Worm (Caenorhabditis elegans): Measurements from ENCODE around the gene srbc-25.

The srbc-25 gene

DNA sequence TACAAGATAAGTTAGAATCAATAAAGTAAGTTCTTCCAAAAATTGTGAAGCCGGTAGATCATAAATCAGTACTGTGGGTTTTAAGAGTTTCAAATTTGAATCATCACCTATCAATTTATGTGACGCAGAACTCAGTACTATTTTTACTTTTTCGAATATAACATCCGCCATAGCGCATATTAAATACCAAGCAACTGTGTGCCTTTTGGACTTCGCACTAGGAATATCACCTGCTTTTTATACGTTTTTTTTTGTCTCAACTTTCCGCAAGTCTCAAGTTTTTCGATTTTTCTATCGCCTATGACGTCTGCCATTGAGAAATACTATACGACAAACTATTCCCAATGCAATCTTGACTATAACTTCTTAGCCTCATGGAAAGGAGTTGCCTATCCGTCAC, 38.9 kb downstream of the srbc-25 start, which contains the start of gene srh-113:
srh-113 (plus strand) TSS at position 301 of the 400 bp plus-strand sequence.
- no peak for TF ChIP-seq cnd-1 (tag; optimal IDR thresholded peaks at IDR 0.05)
- no peak for TF ChIP-seq unc-120 (tag; optimal IDR thresholded peaks at IDR 0.05; ENCODE audit: poor library complexity, severe bottlenecking)
- no peak for TF ChIP-seq sptf-1 (tag; optimal IDR thresholded peaks at IDR 0.05)

- TF ChIP-seq bed-3 (GFP tag; optimal IDR thresholded peaks at IDR 0.05) (no peak), ceh-83 (GFP tag; optimal IDR thresholded peaks at IDR 0.05) (no peak), drap-1 (GFP tag; optimal IDR thresholded peaks at IDR 0.05) (no peak), nhr-12 (tag; optimal IDR thresholded peaks at IDR 0.05) (no peak), M03D4.4 (tag; optimal IDR thresholded peaks at IDR 0.05) (no peak), nhr-2 (tag; optimal IDR thresholded peaks at IDR 0.05) (no peak), unc-62 (GFP tag; optimal IDR thresholded peaks at IDR 0.05) (no peak), lin-13 (tag; optimal IDR thresholded peaks at IDR 0.05) (no peak), lin-32 (GFP tag; optimal IDR thresholded peaks at IDR 0.05) (no peak), pha-4 (tag; optimal IDR thresholded peaks at IDR 0.05) (no peak), unc-120 (tag; optimal IDR thresholded peaks at IDR 0.05; ENCODE audit: poor library complexity, severe bottlenecking) (no peak), cnd-1 (tag; optimal IDR thresholded peaks at IDR 0.05) (no peak), ham-2 (GFP tag; optimal IDR thresholded peaks at IDR 0.05) (no peak), mab-5 (tag; optimal IDR thresholded peaks at IDR 0.05) (no peak), sem-2 (GFP tag; optimal IDR thresholded peaks at IDR 0.05) (no peak), mep-1 (tag; optimal IDR thresholded peaks at IDR 0.05) (no peak), flh-1 (GFP tag; optimal IDR thresholded peaks at IDR 0.05) (no peak), ceh-43 (GFP tag; optimal IDR thresholded peaks at IDR 0.05) (no peak), blmp-1 (tag; optimal IDR thresholded peaks at IDR 0.05) (no peak)
These were observed 41.8 kb downstream of the srbc-25 start for ce11 chrV:17215602-17216001.

DNA sequence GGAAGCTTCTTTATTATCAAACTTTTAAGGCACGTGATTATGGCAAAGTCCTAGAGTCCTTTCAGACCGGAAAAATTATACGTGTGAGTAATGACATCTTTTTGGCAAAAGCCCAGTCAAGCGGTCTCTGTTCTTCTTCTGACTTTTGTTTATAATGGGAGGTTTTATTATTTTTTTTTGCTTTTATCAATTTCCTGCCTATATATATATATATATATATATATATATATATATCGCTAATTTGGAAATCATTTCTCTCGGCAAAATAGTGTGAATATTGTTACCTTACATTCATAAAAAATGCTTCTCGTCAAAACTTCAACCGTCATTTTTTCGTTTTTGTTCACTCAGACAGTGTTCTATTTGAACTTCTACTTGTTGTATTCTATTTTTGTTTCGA, 43.9 kb downstream of the srbc-25 start, which contains the start of gene srbc-62:
srbc-62 (plus strand) TSS at position 301 of the 400 bp plus-strand sequence.
- TF ChIP-seq zip-8 (tag; optimal IDR thresholded peaks at IDR 0.05) (no peak), ceh-43 (GFP tag; optimal IDR thresholded peaks at IDR 0.05) (no peak), elt-1 (tag; optimal IDR thresholded peaks at IDR 0.05; ENCODE audit: borderline replicate concordance, insufficient read depth) (no peak), mab-5 (tag; optimal IDR thresholded peaks at IDR 0.05) (no peak), lin-13 (tag; optimal IDR thresholded peaks at IDR 0.05) (no peak), hlh-1 (tag; optimal IDR thresholded peaks at IDR 0.05) (no peak), ztf-11 (tag; optimal IDR thresholded peaks at IDR 0.05) (no peak), blmp-1 (tag; optimal IDR thresholded peaks at IDR 0.05) (no peak)

DNA sequence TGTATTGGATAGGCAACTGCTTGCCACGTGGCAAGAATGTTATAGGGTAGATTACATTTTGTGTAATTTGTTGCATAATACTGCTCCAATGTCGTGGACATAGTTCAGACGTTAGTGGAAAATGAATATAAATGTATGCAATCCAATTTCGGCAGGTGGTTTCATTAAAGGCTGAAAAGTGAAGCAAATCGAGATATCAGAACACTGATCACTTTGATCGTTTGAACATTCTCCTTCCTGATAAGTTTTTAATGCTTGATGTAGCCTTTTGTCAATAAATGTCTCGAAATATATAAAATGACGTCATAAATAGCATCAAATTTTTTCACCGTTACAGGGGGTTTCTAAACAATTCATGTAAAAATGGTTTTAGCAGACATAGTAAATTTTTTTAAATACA, 46.5 kb downstream of the srbc-25 start, which contains the start of gene srh-109:
srh-109 (minus strand) TSS at position 101 of the 400 bp plus-strand sequence.
- no peak for TF ChIP-seq lin-32 (GFP tag; optimal IDR thresholded peaks at IDR 0.05)
- TF ChIP-seq zip-8 (tag; optimal IDR thresholded peaks at IDR 0.05), result peak; percentile 58

DNA sequence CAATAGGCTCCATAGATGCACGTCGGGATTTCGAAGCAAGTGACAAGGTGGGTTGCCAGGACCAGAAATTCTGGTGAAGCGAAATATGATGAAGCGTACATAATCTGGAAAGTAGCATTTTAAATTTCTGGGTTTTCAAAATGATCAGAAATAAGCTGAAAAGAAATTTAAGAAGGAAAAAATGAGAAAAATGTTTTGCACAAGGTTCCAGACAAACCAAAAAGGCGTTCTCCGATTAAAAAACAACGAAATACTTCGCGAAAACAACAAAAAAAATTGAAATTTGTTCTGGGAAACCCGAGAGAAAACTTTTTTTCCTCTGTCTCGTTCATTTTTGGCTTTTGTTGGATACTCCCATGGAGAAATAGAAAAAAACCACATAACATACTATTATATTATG, 49.5 kb downstream of the srbc-25 start, which contains the start of gene srh-252:
srh-252 (minus strand) TSS at position 101 of the 400 bp plus-strand sequence.
- no peak for TF ChIP-seq nhr-28 (tag; optimal IDR thresholded peaks at IDR 0.05)
- TF ChIP-seq mab-5 (tag; optimal IDR thresholded peaks at IDR 0.05), result no peak
- TF ChIP-seq hlh-1 (tag; optimal IDR thresholded peaks at IDR 0.05), result no peak
- TF ChIP-seq nhr-237 (tag; optimal IDR thresholded peaks at IDR 0.05), result no peak
- TF ChIP-seq unc-120 (tag; optimal IDR thresholded peaks at IDR 0.05; ENCODE audit: poor library complexity, severe bottlenecking), result no peak
- TF ChIP-seq zip-8 (tag; optimal IDR thresholded peaks at IDR 0.05), result no peak
- TF ChIP-seq mls-2 (tag; optimal IDR thresholded peaks at IDR 0.05), result no peak

Data from whole organism, mixed stage, embryonic.